Worm (Caenorhabditis elegans) whole organism, mixed stage, embryonic: Measurements from ENCODE around the gene K08H10.10.

Experiments used
- M03D4.4 ChIP-seq: sonication (generic microtip); optimal IDR thresholded peaks from 2 replicates; lab custom pipeline; 2017; ENCODE audit warnings: mild to moderate bottlenecking, missing genetic modification characterization, missing compliant biosample characterization
- bed-3 ChIP-seq: fragments of 200-800 bp; sonication (Bioruptor generic); optimal IDR thresholded peaks from 3 replicates; lab custom pipeline; 2018; ENCODE audit warnings: mild to moderate bottlenecking, missing genetic modification characterization, moderate library complexity, missing compliant biosample characterization
- blmp-1 ChIP-seq: fragments of 150-350 bp; optimal IDR thresholded peaks from 2 replicates; lab custom pipeline; 2014; ENCODE audit warnings: missing biosample characterization, missing genetic modification characterization
- ceh-39 ChIP-seq: fragments of 150-350 bp; optimal IDR thresholded peaks from 2 replicates; lab custom pipeline; 2014; ENCODE audit warnings: missing biosample characterization, missing genetic modification characterization
- ceh-43 ChIP-seq: fragments of 200-800 bp; sonication (Bioruptor generic); optimal IDR thresholded peaks from 2 replicates; lab custom pipeline; 2018; ENCODE audit warnings: mild to moderate bottlenecking, missing genetic modification characterization, moderate library complexity, missing compliant biosample characterization
- ceh-83 ChIP-seq: fragments of 200-800 bp; sonication (Bioruptor generic); optimal IDR thresholded peaks from 2 replicates; lab custom pipeline; 2018; ENCODE audit warnings: mild to moderate bottlenecking, missing genetic modification characterization, missing compliant biosample characterization
- ces-1 ChIP-seq: fragments of 150-350 bp; optimal IDR thresholded peaks from 2 replicates; lab custom pipeline; 2014; ENCODE audit warnings: missing biosample characterization, missing genetic modification reagents, missing genetic modification characterization
- cnd-1 ChIP-seq: fragments of 200-800 bp; sonication (Bioruptor generic); optimal IDR thresholded peaks from 2 replicates; lab custom pipeline; 2018; ENCODE audit warnings: mild to moderate bottlenecking, missing genetic modification characterization, missing compliant biosample characterization
- drap-1 ChIP-seq: fragments of 200-800 bp; sonication (Bioruptor generic); optimal IDR thresholded peaks from 3 replicates; lab custom pipeline; 2018; ENCODE audit warnings: mild to moderate bottlenecking, missing genetic modification characterization, missing compliant biosample characterization
- elt-1 ChIP-seq: sonication (generic microtip); optimal IDR thresholded peaks from 2 replicates; lab custom pipeline; 2017; ENCODE audit warnings: missing genetic modification characterization, mild to moderate bottlenecking, missing compliant biosample characterization, antibody characterized with exemption, moderate library complexity, borderline replicate concordance; ENCODE audit not compliant: insufficient read depth
- elt-3 ChIP-seq: fragments of 150-350 bp; optimal IDR thresholded peaks from 2 replicates; lab custom pipeline; 2014; ENCODE audit warnings: missing biosample characterization, missing genetic modification characterization
- flh-1 ChIP-seq: fragments of 200-800 bp; sonication (Bioruptor generic); optimal IDR thresholded peaks from 2 replicates; lab custom pipeline; 2018; ENCODE audit warnings: mild to moderate bottlenecking, missing genetic modification characterization, moderate library complexity, missing compliant biosample characterization
- ham-2 ChIP-seq: fragments of 200-800 bp; sonication (Bioruptor generic); optimal IDR thresholded peaks from 2 replicates; lab custom pipeline; 2018; ENCODE audit warnings: mild to moderate bottlenecking, missing genetic modification characterization, missing compliant biosample characterization
- hlh-1 ChIP-seq: fragments of 150-350 bp; optimal IDR thresholded peaks from 2 replicates; lab custom pipeline; 2014; ENCODE audit warnings: missing biosample characterization, missing genetic modification reagents, missing genetic modification characterization
- lin-13 ChIP-seq: fragments of 150-350 bp; optimal IDR thresholded peaks from 2 replicates; lab custom pipeline; 2014; ENCODE audit warnings: missing biosample characterization, missing genetic modification characterization
- lin-32 ChIP-seq: fragments of 200-800 bp; sonication (Bioruptor generic); optimal IDR thresholded peaks from 2 replicates; lab custom pipeline; 2018; ENCODE audit warnings: mild to moderate bottlenecking, missing genetic modification characterization, missing compliant biosample characterization
- lsy-2 ChIP-seq: fragments of 150-350 bp; optimal IDR thresholded peaks from 2 replicates; lab custom pipeline; 2014; ENCODE audit warnings: missing biosample characterization, missing genetic modification characterization
- mab-5 ChIP-seq: fragments of 150-350 bp; optimal IDR thresholded peaks from 2 replicates; lab custom pipeline; 2014; ENCODE audit warnings: missing biosample characterization, missing genetic modification characterization
- mep-1 ChIP-seq: fragments of 150-350 bp; optimal IDR thresholded peaks from 2 replicates; lab custom pipeline; 2017; ENCODE audit warnings: missing biosample characterization, missing genetic modification reagents, missing genetic modification characterization, inconsistent platforms
- mls-2 ChIP-seq: sonication (generic microtip); optimal IDR thresholded peaks from 2 replicates; lab custom pipeline; 2016; ENCODE audit warnings: mild to moderate bottlenecking, missing genetic modification characterization, moderate library complexity, missing compliant biosample characterization
- nhr-12 ChIP-seq: fragments of 150-350 bp; optimal IDR thresholded peaks from 2 replicates; lab custom pipeline; 2014; ENCODE audit warnings: missing biosample characterization, missing genetic modification characterization
- nhr-2 ChIP-seq: fragments of 150-350 bp; optimal IDR thresholded peaks from 2 replicates; lab custom pipeline; 2014; ENCODE audit warnings: missing biosample characterization, missing genetic modification characterization
- nhr-237 ChIP-seq: fragments of 150-350 bp; optimal IDR thresholded peaks from 2 replicates; lab custom pipeline; 2014; ENCODE audit warnings: missing biosample characterization, missing genetic modification characterization
- nhr-28 ChIP-seq: fragments of 150-350 bp; optimal IDR thresholded peaks from 2 replicates; lab custom pipeline; 2014; ENCODE audit warnings: missing biosample characterization, missing genetic modification characterization
- nhr-76 ChIP-seq: sonication (generic microtip); optimal IDR thresholded peaks from 2 replicates; lab custom pipeline; 2017; ENCODE audit warnings: missing biosample characterization, missing genetic modification characterization
- pha-4 ChIP-seq: fragments of 150-350 bp; optimal IDR thresholded peaks from 2 replicates; lab custom pipeline; 2018; ENCODE audit warnings: missing biosample characterization, missing genetic modification reagents, missing genetic modification characterization
- sem-2 ChIP-seq: fragments of 200-800 bp; sonication (Bioruptor generic); optimal IDR thresholded peaks from 2 replicates; lab custom pipeline; 2018; ENCODE audit warnings: mild to moderate bottlenecking, missing genetic modification characterization, missing compliant biosample characterization
- snpc-4 ChIP-seq: fragments of 150-350 bp; optimal IDR thresholded peaks from 2 replicates; lab custom pipeline; 2014; ENCODE audit warnings: missing biosample characterization, missing genetic modification characterization
- sptf-1 ChIP-seq: sonication (generic microtip); optimal IDR thresholded peaks from 2 replicates; lab custom pipeline; 2017; ENCODE audit warnings: mild to moderate bottlenecking, missing genetic modification characterization, moderate library complexity, missing compliant biosample characterization
- tbx-8 ChIP-seq: fragments of 200-800 bp; sonication (Bioruptor generic); optimal IDR thresholded peaks from 2 replicates; lab custom pipeline; 2018; ENCODE audit warnings: mild to moderate bottlenecking, missing genetic modification characterization, moderate library complexity, missing compliant biosample characterization
- unc-120 ChIP-seq: sonication (generic microtip); optimal IDR thresholded peaks from 2 replicates; lab custom pipeline; 2017; ENCODE audit warnings: missing genetic modification characterization, missing compliant biosample characterization; ENCODE audit not compliant: poor library complexity, severe bottlenecking
- unc-39 ChIP-seq: fragments of 150-350 bp; optimal IDR thresholded peaks from 2 replicates; lab custom pipeline; 2014; ENCODE audit warnings: missing biosample characterization, missing genetic modification characterization
- unc-62 ChIP-seq: fragments of 150-350 bp; optimal IDR thresholded peaks from 2 replicates; lab custom pipeline; 2014; ENCODE audit warnings: missing biosample characterization, missing genetic modification reagents, missing genetic modification characterization
- zip-8 ChIP-seq: fragments of 150-350 bp; optimal IDR thresholded peaks from 2 replicates; lab custom pipeline; 2014; ENCODE audit warnings: missing biosample characterization, missing genetic modification characterization
- ztf-11 ChIP-seq: fragments of 150-350 bp; optimal IDR thresholded peaks from 2 replicates; lab custom pipeline; 2014; ENCODE audit warnings: missing biosample characterization, missing genetic modification characterization

The K08H10.10 gene

DNA sequence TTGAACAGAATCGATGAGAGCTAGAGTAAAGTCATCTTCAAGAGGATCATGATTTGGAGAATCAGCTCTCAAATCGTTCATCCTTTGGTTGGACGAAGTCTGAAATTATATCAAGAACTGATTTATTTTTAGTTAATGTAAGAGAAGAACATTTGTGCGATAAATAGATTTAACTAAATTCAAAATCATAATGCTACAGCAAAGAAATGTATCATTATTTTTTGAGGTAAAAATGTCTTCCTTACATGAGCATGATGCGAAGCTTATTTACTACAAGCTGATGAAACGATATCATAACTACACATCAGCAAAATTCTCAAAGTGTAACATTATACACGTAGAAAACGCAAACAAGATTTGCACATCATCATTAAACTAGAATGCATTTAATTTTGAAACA is 38.5 kb upstream of the K08H10.10 start, which contains the start of gene madf-4:
madf-4 (minus strand) TSS at position 101 of the 400 bp plus-strand sequence.
- TF ChIP-seq ceh-39 (no peak), mab-5 (no peak), zip-8 (no peak), lsy-2 (tag; lab: Kevin White, UChicago) (no peak), unc-62 (GFP tag; lab: Kevin White, UChicago) (no peak), drap-1 (GFP tag; lab: Kevin White, UChicago) (no peak), nhr-76 (tag; lab: Kevin White, UChicago) (no peak), ceh-43 (GFP tag; lab: Kevin White, UChicago) (no peak), lin-13 (tag; lab: Kevin White, UChicago) (no peak), M03D4.4 (tag; lab: Kevin White, UChicago) (no peak), tbx-8 (GFP tag; lab: Kevin White, UChicago) (no peak), cnd-1 (no peak), snpc-4 (no peak), mep-1 (no peak), sem-2 (no peak), pha-4 (tag; lab: Kevin White, UChicago) (no peak)

DNA sequence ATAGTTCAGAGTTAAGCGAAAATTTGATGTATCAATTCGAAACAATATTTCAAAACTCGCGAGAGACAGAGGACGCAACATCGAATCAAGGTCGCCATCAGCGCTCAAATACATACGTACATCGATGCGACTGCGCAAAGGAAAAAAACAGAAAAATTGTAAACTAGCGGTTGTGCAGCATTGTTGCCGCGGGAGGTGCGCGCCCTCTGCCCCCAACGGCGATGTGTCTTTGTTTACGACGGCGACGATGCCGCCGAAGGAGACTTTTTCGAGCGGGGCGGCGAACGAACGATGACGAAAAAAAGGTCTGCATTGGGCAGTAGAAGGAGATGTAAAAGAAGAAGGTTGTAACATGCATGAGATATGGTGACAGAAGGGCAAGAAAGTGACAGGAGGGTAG is 37.9 kb upstream of the K08H10.10 start:
- TF ChIP-seq ces-1 (GFP tag; lab: Kevin White, UChicago) (no peak), flh-1 (GFP tag; lab: Kevin White, UChicago) (no peak), hlh-1 (tag; lab: Kevin White, UChicago) (no peak), bed-3 (GFP tag; lab: Kevin White, UChicago) (no peak), nhr-2 (tag; lab: Kevin White, UChicago) (no peak), snpc-4 (no peak), elt-3 (tag; lab: Kevin White, UChicago) (no peak), tbx-8 (GFP tag; lab: Kevin White, UChicago) (no peak), lsy-2 (tag; lab: Kevin White, UChicago) (no peak), nhr-237 (tag; lab: Kevin White, UChicago) (no peak), blmp-1 (tag; lab: Kevin White, UChicago) (no peak), drap-1 (GFP tag; lab: Kevin White, UChicago) (no peak), lin-32 (GFP tag; lab: Kevin White, UChicago) (no peak), mep-1 (no peak), ceh-43 (GFP tag; lab: Kevin White, UChicago) (no peak), mls-2 (tag; lab: Kevin White, UChicago) (no peak), ceh-83 (no peak), lin-13 (tag; lab: Kevin White, UChicago) (no peak), nhr-28 (tag; lab: Kevin White, UChicago) (no peak)

DNA sequence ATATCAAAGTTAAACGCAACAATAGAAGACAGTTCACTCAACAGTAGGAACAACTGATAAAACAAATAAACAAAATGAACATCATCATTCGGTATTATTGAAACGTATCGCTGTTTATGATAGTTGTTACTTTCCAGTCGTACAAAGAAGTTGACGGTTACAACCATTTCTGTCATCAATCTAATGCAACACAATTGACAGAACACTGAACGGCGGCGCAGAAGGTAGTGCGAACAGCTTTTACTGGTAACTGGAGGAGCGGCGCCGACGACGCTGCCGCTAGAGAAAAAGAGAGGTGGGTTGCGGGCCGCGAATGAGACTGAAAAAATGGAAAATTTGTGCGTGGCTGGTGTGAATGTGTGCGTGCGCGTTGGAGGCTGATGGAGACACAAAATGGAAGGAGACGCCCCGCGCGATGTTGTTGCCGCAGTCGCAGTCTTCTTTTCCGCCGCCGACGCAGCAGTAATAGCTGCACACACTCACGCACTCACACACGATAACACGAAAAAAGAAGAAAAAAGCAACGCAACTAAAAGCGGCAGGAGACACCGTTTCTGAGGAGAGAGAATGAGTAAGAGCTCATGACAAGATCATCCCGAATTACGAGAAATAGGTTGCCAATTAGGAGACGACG is 36.6 kb upstream of the K08H10.10 start:
- TF ChIP-seq sptf-1 (tag; lab: Kevin White, UChicago) = peak; percentile 0
- no peak for TF ChIP-seq unc-39 (tag; lab: Kevin White, UChicago)
- no peak for TF ChIP-seq drap-1 (GFP tag; lab: Kevin White, UChicago)
- no peak for TF ChIP-seq hlh-1 (tag; lab: Kevin White, UChicago)
- TF ChIP-seq ham-2 (GFP tag; lab: Kevin White, UChicago) = no peak
- TF ChIP-seq, all 35 proteins: peak for 1

DNA sequence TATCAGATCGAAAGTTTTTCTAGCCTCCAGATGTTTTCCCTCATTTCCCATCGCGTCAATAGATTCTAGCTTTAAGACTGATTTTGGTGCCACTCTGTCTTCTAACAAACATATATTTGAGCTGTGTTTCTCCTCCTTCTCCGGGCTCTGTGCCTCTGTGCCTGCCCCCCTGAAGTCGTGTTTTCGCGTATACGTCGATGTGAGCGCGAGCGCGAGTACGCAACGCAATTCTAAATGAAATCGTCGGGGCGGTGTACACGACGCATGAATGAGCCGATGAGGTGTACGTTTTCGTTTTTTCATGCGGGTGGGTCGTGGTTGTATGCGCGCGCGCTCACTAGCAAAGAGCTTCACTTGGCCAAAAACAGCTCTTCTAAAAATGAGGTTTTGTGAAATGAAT is 35.0 kb upstream of the K08H10.10 start:
- no peak for TF ChIP-seq nhr-12 (tag; lab: Kevin White, UChicago)
- TF ChIP-seq ztf-11 = no peak
- no peak for TF ChIP-seq unc-120 (tag; lab: Kevin White, UChicago)
- no peak for TF ChIP-seq pha-4 (tag; lab: Kevin White, UChicago)
- no peak for TF ChIP-seq sem-2

DNA sequence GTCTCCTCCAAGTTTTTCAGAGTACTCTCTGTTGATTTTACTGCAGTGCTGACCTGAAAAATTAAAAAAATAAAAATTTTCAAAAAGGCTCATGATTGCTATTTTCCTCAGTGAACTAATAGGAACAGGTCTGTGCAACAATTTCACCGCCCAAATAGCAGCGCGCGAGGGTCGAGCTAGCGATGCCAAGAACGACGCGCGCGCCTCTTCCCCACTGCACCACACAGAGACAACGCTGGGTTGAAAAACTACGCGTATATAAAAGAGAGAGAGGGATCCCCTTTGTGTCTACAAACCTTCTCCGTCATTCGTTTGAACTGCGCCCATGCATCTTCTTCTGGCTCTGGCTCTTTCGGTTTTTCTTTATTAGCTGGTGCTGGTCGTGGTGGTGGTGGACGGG is 30.7 kb upstream of the K08H10.10 start:
- TF ChIP-seq mep-1 (peak; percentile 53), nhr-237 (tag; lab: Kevin White, UChicago) (no peak), ceh-83 (peak; percentile 94), ztf-11 (peak; percentile 25), drap-1 (GFP tag; lab: Kevin White, UChicago) (peak; percentile 97), nhr-28 (tag; lab: Kevin White, UChicago) (peak; percentile 30), elt-3 (tag; lab: Kevin White, UChicago) (no peak), M03D4.4 (tag; lab: Kevin White, UChicago) (peak; percentile 95), cnd-1 (peak; percentile 93), nhr-12 (tag; lab: Kevin White, UChicago) (no peak), ceh-39 (no peak), ham-2 (GFP tag; lab: Kevin White, UChicago) (peak; percentile 88), elt-1 (tag; lab: Kevin White, UChicago) (no peak), blmp-1 (tag; lab: Kevin White, UChicago) (no peak), mab-5 (no peak), unc-62 (GFP tag; lab: Kevin White, UChicago) (peak; percentile 51), bed-3 (GFP tag; lab: Kevin White, UChicago) (peak; percentile 90), flh-1 (GFP tag; lab: Kevin White, UChicago) (peak; percentile 86), tbx-8 (GFP tag; lab: Kevin White, UChicago) (peak; percentile 89), lsy-2 (tag; lab: Kevin White, UChicago) (peak; percentile 28), sptf-1 (tag; lab: Kevin White, UChicago) (peak; percentile 97), lin-13 (tag; lab: Kevin White, UChicago) (peak; percentile 58), zip-8 (no peak), nhr-76 (tag; lab: Kevin White, UChicago) (no peak), unc-39 (tag; lab: Kevin White, UChicago) (peak; percentile 44), snpc-4 (no peak), mls-2 (tag; lab: Kevin White, UChicago) (peak; percentile 96), hlh-1 (tag; lab: Kevin White, UChicago) (peak; percentile 15), ces-1 (GFP tag; lab: Kevin White, UChicago) (no peak), unc-120 (tag; lab: Kevin White, UChicago) (peak; percentile 88), pha-4 (tag; lab: Kevin White, UChicago) (peak; percentile 72), lin-32 (GFP tag; lab: Kevin White, UChicago) (peak; percentile 92), nhr-2 (tag; lab: Kevin White, UChicago) (no peak)
